Fruit fly (Drosophila melanogaster): ENCODE results near the gene eIF2A.

Gene eIF2A

dm6 chr3L:21808003-21808530, 16.5 kb upstream of the eIF2A start (continued):
- TF ChIP-seq CG10959 (GFP tag; IDR thresholded peaks at IDR 0.05) = peak; percentile 63
- peak; percentile 71 for TF ChIP-seq CG8924 (tag; optimal IDR thresholded peaks at IDR 0.05)
- no peak for TF ChIP-seq nom (GFP tag; optimal IDR thresholded peaks at IDR 0.05)
- TF ChIP-seq CG10366 (GFP tag; IDR thresholded peaks at IDR 0.05) = peak; percentile 73
- peak; percentile 67 for TF ChIP-seq az2 (GFP tag; optimal IDR thresholded peaks at IDR 0.05)
- no peak for TF ChIP-seq CG31365 (tag; optimal IDR thresholded peaks at IDR 0.05)
- TF ChIP-seq Sry-δ (GFP tag; optimal IDR thresholded peaks at IDR 0.05) = no peak
- no peak for TF ChIP-seq chm (GFP tag; IDR thresholded peaks at IDR 0.05)
- TF ChIP-seq Mrtf (GFP tag; IDR thresholded peaks at IDR 0.05) = no peak
- peak; percentile 61 for TF ChIP-seq CG14050 (GFP tag; IDR thresholded peaks at IDR 0.05)
- TF ChIP-seq CG8089 (GFP tag; optimal IDR thresholded peaks at IDR 0.05) = no peak
- no peak for TF ChIP-seq h (optimal IDR thresholded peaks at IDR 0.05)
- peak; percentile 52 for TF ChIP-seq CG2202 (tag; optimal IDR thresholded peaks at IDR 0.05)
- no peak for TF ChIP-seq jigr1 (GFP tag; IDR thresholded peaks at IDR 0.05)
- TF ChIP-seq CG3163 (GFP tag; optimal IDR thresholded peaks at IDR 0.05) = no peak
- peak; percentile 72 for TF ChIP-seq tgo (GFP tag; IDR thresholded peaks at IDR 0.05)
- TF ChIP-seq pzg (GFP tag; optimal IDR thresholded peaks at IDR 0.05) = no peak
- 0 out of 2 replicates have a peak, but pooled peaks have one; percentile 16 for TF ChIP-seq CG4730 (GFP tag; IDR thresholded peaks at IDR 0.05)
- 0 out of 3 replicates have a peak, but pooled peaks have one; percentile 9 for TF ChIP-seq CG2199 (GFP tag; IDR thresholded peaks at IDR 0.05)
- no peak for TF ChIP-seq CG18599 (GFP tag; optimal IDR thresholded peaks at IDR 0.05)
- no peak for TF ChIP-seq CG8478 (optimal IDR thresholded peaks at IDR 0.05)
- TF ChIP-seq Gsc (GFP tag; IDR thresholded peaks at IDR 0.05) = peak; percentile 8; the same call in 1 of the 2 replicates
- no peak for TF ChIP-seq CG1647 (GFP tag; optimal IDR thresholded peaks at IDR 0.05)
- TF ChIP-seq gce (GFP tag; IDR thresholded peaks at IDR 0.05) = peak; percentile 47; the same call in 1 of the 3 replicates
- no peak for TF ChIP-seq CG3847 (GFP tag; IDR thresholded peaks at IDR 0.05)
- no peak for TF ChIP-seq CG34224 (GFP tag; IDR thresholded peaks at IDR 0.05; ENCODE audit: partially characterized antibody)
- TF ChIP-seq CG14965 (GFP tag; optimal IDR thresholded peaks at IDR 0.05; ENCODE audit: borderline replicate concordance) = no peak
- TF ChIP-seq CG12942 (GFP tag; optimal IDR thresholded peaks at IDR 0.05) = peak; percentile 27
- TF ChIP-seq dati (GFP tag; IDR thresholded peaks at IDR 0.05) = peak; percentile 35; the same call in 1 of the 2 replicates
- no peak for TF ChIP-seq tna (GFP tag; IDR thresholded peaks at IDR 0.05; ENCODE audit: partially characterized antibody)
- TF ChIP-seq lab (GFP tag; optimal IDR thresholded peaks at IDR 0.05) = no peak
- TF ChIP-seq pho (GFP tag; optimal IDR thresholded peaks at IDR 0.05) = no peak
- TF ChIP-seq tx (GFP tag; optimal IDR thresholded peaks at IDR 0.05) = no peak
- no peak; the same call in 1 of the 2 replicates for TF ChIP-seq Ptx1 (GFP tag; IDR thresholded peaks at IDR 0.05)
- no peak for TF ChIP-seq aop (GFP tag; IDR thresholded peaks at IDR 0.05)
- TF ChIP-seq PHDP (tag; optimal IDR thresholded peaks at IDR 0.05) = no peak
- no peak for TF ChIP-seq CTCF (GFP tag; optimal IDR thresholded peaks at IDR 0.05)
- TF ChIP-seq CG18619 (GFP tag; optimal IDR thresholded peaks at IDR 0.05) = peak; percentile 45
- TF ChIP-seq Meics (GFP tag; optimal IDR thresholded peaks at IDR 0.05) = peak; percentile 64
- TF ChIP-seq sna (GFP tag; IDR thresholded peaks at IDR 0.05; ENCODE audit: partially characterized antibody) = no peak
- peak; percentile 63 for TF ChIP-seq CG6689 (GFP tag; IDR thresholded peaks at IDR 0.05)
- peak in 1 of 2 experiments; percentile 31 for TF ChIP-seq insv (GFP tag; optimal IDR thresholded peaks at IDR 0.05)
- TF ChIP-seq kni (GFP tag; optimal IDR thresholded peaks at IDR 0.05) = no peak
- peak; percentile 69 for TF ChIP-seq Drgx (GFP tag; IDR thresholded peaks at IDR 0.05)
- no peak for TF ChIP-seq CG6272 (GFP tag; IDR thresholded peaks at IDR 0.05)
- no peak for TF ChIP-seq Atf6 (GFP tag; IDR thresholded peaks at IDR 0.05)
- TF ChIP-seq CG10565 (GFP tag; optimal IDR thresholded peaks at IDR 0.05) = no peak
- peak; percentile 64 for TF ChIP-seq Asciz (GFP tag; optimal IDR thresholded peaks at IDR 0.05)
- TF ChIP-seq dmrt11E (tag; optimal IDR thresholded peaks at IDR 0.05) = peak; percentile 87
- no peak for TF ChIP-seq Lpt (GFP tag; optimal IDR thresholded peaks at IDR 0.05)
- TF ChIP-seq CG2120 (GFP tag; optimal IDR thresholded peaks at IDR 0.05) = no peak
- TF ChIP-seq CG14441 (GFP tag; IDR thresholded peaks at IDR 0.05) = peak; percentile 69
